Fruit fly (Drosophila melanogaster) whole organism, wandering third instar larva: ENCODE results near the gene Grx5.

Experiments
- Abd-B ChIP-seq: fragments of >200 bp; optimal IDR thresholded peaks from 2 replicates; lab custom pipeline; 2017; ENCODE audit warnings: missing biosample characterization, missing genetic modification characterization
- CG32264 ChIP-seq: fragments of 200-800 bp; sonication (Bioruptor generic); optimal IDR thresholded peaks from 2 replicates; lab custom pipeline; 2016; ENCODE audit warnings: missing biosample characterization, missing genetic modification characterization
- CG9705 ChIP-seq: fragments of 200-800 bp; sonication (Bioruptor generic); optimal IDR thresholded peaks from 2 replicates; lab custom pipeline; 2018; ENCODE audit warnings: missing biosample characterization, mild to moderate bottlenecking, missing genetic modification characterization
- CrebA ChIP-seq: fragments of 200-800 bp; sonication (Bioruptor generic); optimal IDR thresholded peaks from 2 replicates; lab custom pipeline; 2016; ENCODE audit warnings: missing biosample characterization, mild to moderate bottlenecking, missing genetic modification characterization, borderline replicate concordance
- Dfd ChIP-seq: fragments of >200 bp; optimal IDR thresholded peaks from 2 replicates; lab custom pipeline; 2017; ENCODE audit warnings: missing biosample characterization, missing genetic modification characterization
- Dif ChIP-seq: fragments of 200-275, 200-300 bp; sonication (Bioruptor generic); optimal IDR thresholded peaks from 2 replicates; lab custom pipeline; 2018; ENCODE audit warnings: missing biosample characterization, missing genetic modification characterization; ENCODE audit not compliant: partially characterized antibody
- GATAd ChIP-seq: sonication (Bioruptor generic); optimal IDR thresholded peaks from 2 replicates; lab custom pipeline; 2016; ENCODE audit warnings: missing biosample characterization, missing genetic modification characterization
- HLH106 ChIP-seq: fragments of 200-800 bp; optimal IDR thresholded peaks from 3 replicates; lab custom pipeline; 2019; ENCODE audit warnings: missing biosample characterization, mild to moderate bottlenecking, missing genetic modification characterization, moderate library complexity
- Hnf4 ChIP-seq: fragments of 200-800 bp; sonication (Bioruptor generic); optimal IDR thresholded peaks from 2 replicates; lab custom pipeline; 2016; ENCODE audit warnings: missing biosample characterization, mild to moderate bottlenecking, missing genetic modification characterization
- Hr78 ChIP-seq: fragments of >200 bp; optimal IDR thresholded peaks from 2 replicates; lab custom pipeline; 2017; ENCODE audit warnings: missing biosample characterization, missing genetic modification characterization
- Hr83 ChIP-seq: fragments of 200-300 bp; sonication (Bioruptor generic); optimal IDR thresholded peaks from 2 replicates; lab custom pipeline; 2016; ENCODE audit warnings: missing biosample characterization, mild to moderate bottlenecking, missing genetic modification characterization, moderate library complexity; ENCODE audit not compliant: poor library complexity, severe bottlenecking
- Jra ChIP-seq: sonication (Bioruptor generic); optimal IDR thresholded peaks from 2 replicates; lab custom pipeline; 2016; ENCODE audit warnings: missing biosample characterization, missing genetic modification characterization
- Mio ChIP-seq: sonication (Bioruptor generic); optimal IDR thresholded peaks from 2 replicates; lab custom pipeline; 2016; ENCODE audit warnings: missing biosample characterization, missing genetic modification characterization
- Myc ChIP-seq: fragments of >200 bp; optimal IDR thresholded peaks from 2 replicates; lab custom pipeline; 2017
- N ChIP-seq: fragments of >200 bp; optimal IDR thresholded peaks from 2 replicates; lab custom pipeline; 2018; ENCODE audit warnings: missing biosample characterization, missing external identifiers, missing genetic modification characterization
- OdsH ChIP-seq: fragments of 200-800 bp; sonication (Bioruptor generic); optimal IDR thresholded peaks from 2 replicates; lab custom pipeline; 2016; ENCODE audit warnings: missing biosample characterization, mild to moderate bottlenecking, missing genetic modification characterization
- Rel ChIP-seq, 2 experiments: fragments of 200-800 bp; sonication (Bioruptor generic) in 1 of 2; optimal IDR thresholded peaks; 2 replicates in 1 of 2; 3 replicates in 1 of 2; lab custom pipeline; 2016 to 2019; ENCODE audit warnings: mild to moderate bottlenecking in 2 of 2, missing biosample characterization in 2 of 2, missing genetic modification characterization in 2 of 2, moderate library complexity in 1 of 2
- Sp1 ChIP-seq: fragments of 200-800 bp; sonication (Bioruptor generic); optimal IDR thresholded peaks from 3 replicates; lab custom pipeline; 2019; ENCODE audit warnings: missing biosample characterization, mild to moderate bottlenecking, missing genetic modification characterization, moderate library complexity
- Vsx2 ChIP-seq: fragments of 200-300, 225-300 bp; sonication (Bioruptor generic); optimal IDR thresholded peaks from 2 replicates; lab custom pipeline; 2018; ENCODE audit warnings: missing biosample characterization, missing genetic modification characterization; ENCODE audit not compliant: partially characterized antibody
- br ChIP-seq: fragments of 200-800 bp; sonication (Bioruptor generic); optimal IDR thresholded peaks from 2 replicates; lab custom pipeline; 2016; ENCODE audit warnings: missing biosample characterization, missing genetic modification characterization
- brk ChIP-seq: fragments of 200-800 bp; sonication (Bioruptor generic); optimal IDR thresholded peaks from 2 replicates; lab custom pipeline; 2016; ENCODE audit warnings: missing biosample characterization, mild to moderate bottlenecking, missing genetic modification characterization
- dl ChIP-seq, 2 experiments: fragments of 175-275, 200-275 bp in 1 of 2; fragments of 200-275 bp in 1 of 2; sonication (Bioruptor generic); optimal IDR thresholded peaks; lab custom pipeline; 2018; ENCODE audit warnings: mild to moderate bottlenecking in 2 of 2, missing biosample characterization in 2 of 2, missing genetic modification characterization in 2 of 2, moderate library complexity in 2 of 2; ENCODE audit not compliant: partially characterized antibody in 2 of 2, insufficient read depth in 1 of 2
- dmrt93B ChIP-seq: fragments of 200-800 bp; sonication (Bioruptor generic); optimal IDR thresholded peaks from 2 replicates; lab custom pipeline; 2018; ENCODE audit warnings: missing biosample characterization, mild to moderate bottlenecking, missing genetic modification characterization
- dsf ChIP-seq: sonication (Bioruptor generic); optimal IDR thresholded peaks from 2 replicates; lab custom pipeline; 2016; ENCODE audit warnings: missing biosample characterization, missing genetic modification characterization, borderline replicate concordance
- ey ChIP-seq: fragments of 200-800 bp; sonication (Bioruptor generic); optimal IDR thresholded peaks from 2 replicates; lab custom pipeline; 2016; ENCODE audit warnings: missing biosample characterization, missing genetic modification characterization
- foxo ChIP-seq, 2 experiments: fragments of 200-800 bp; sonication (Bioruptor generic); optimal IDR thresholded peaks; 2 replicates in 1 of 2; 3 replicates in 1 of 2; lab custom pipeline; 2016 to 2017; ENCODE audit warnings: missing biosample characterization in 2 of 2, missing genetic modification characterization in 2 of 2
- fru ChIP-seq: fragments of 200-800 bp; sonication (Bioruptor generic); optimal IDR thresholded peaks from 3 replicates; lab custom pipeline; 2016; ENCODE audit warnings: missing biosample characterization, mild to moderate bottlenecking, missing genetic modification characterization
- h ChIP-seq: fragments of 200-800 bp; sonication (Bioruptor generic); optimal IDR thresholded peaks from 3 replicates; lab custom pipeline; 2016; ENCODE audit warnings: missing biosample characterization, mild to moderate bottlenecking, missing genetic modification characterization
- jim ChIP-seq: fragments of 175-275, 200-325 bp; sonication (Bioruptor generic); optimal IDR thresholded peaks from 2 replicates; lab custom pipeline; 2016; ENCODE audit warnings: missing biosample characterization, mild to moderate bottlenecking, missing genetic modification characterization
- lola ChIP-seq: fragments of >200 bp; optimal IDR thresholded peaks from 2 replicates; lab custom pipeline; 2017; ENCODE audit warnings: missing biosample characterization, missing genetic modification characterization
- pan ChIP-seq: fragments of >200 bp; optimal IDR thresholded peaks from 2 replicates; lab custom pipeline; 2017
- psq ChIP-seq: fragments of 200-800 bp; sonication (Bioruptor generic); optimal IDR thresholded peaks from 3 replicates; lab custom pipeline; 2017; ENCODE audit warnings: missing biosample characterization, mild to moderate bottlenecking, missing genetic modification characterization, moderate library complexity
- rgr ChIP-seq: fragments of 200-800 bp; sonication (Bioruptor generic); optimal IDR thresholded peaks from 3 replicates; lab custom pipeline; 2016; ENCODE audit warnings: missing biosample characterization, mild to moderate bottlenecking, missing genetic modification characterization
- sage ChIP-seq: fragments of 200-800 bp; sonication (Bioruptor generic); optimal IDR thresholded peaks from 2 replicates; lab custom pipeline; 2016; ENCODE audit warnings: missing biosample characterization, mild to moderate bottlenecking, missing genetic modification characterization
- sv ChIP-seq: fragments of 200-800 bp; sonication (Bioruptor generic); optimal IDR thresholded peaks from 3 replicates; lab custom pipeline; 2016; ENCODE audit warnings: missing biosample characterization, missing genetic modification characterization
- tai ChIP-seq: sonication (Bioruptor generic); optimal IDR thresholded peaks from 2 replicates; lab custom pipeline; 2016; ENCODE audit warnings: missing biosample characterization, missing genetic modification characterization
- usp ChIP-seq: fragments of >200 bp; optimal IDR thresholded peaks from 2 replicates; lab custom pipeline; 2017; ENCODE audit warnings: missing biosample characterization, missing genetic modification characterization
- woc ChIP-seq: sonication (Bioruptor generic); optimal IDR thresholded peaks from 2 replicates; lab custom pipeline; 2016; ENCODE audit warnings: missing biosample characterization, mild to moderate bottlenecking, missing genetic modification characterization

The Grx5 gene

DNA sequence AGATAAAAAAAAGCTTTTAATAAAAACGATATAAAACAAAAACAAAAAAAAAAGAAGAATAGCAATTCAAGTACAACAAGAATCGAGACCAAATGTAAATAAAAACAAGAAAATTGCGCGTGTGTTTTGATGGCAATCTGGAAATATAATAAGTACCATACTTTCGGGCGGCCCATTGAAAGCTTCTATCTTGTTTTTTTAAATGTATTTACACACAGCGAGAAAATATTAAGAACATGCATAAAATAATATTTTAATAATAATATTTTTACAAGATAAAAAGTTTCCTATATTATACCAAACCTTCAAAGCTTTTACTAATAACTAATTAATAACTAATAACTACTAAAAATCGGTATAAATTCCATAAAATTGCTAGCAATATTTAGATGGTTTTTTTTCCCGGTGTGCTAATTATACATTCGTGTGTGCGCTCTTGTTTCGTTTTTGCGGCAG is 2.4 kb upstream of the Grx5 start (continued):
- TF ChIP-seq GATAd (GFP tag; lab: Kevin White, UChicago) = no peak

- peak; percentile 54 for TF ChIP-seq HLH106 (tag; lab: Kevin White, UChicago)
- no peak for TF ChIP-seq sage (GFP tag; lab: Kevin White, UChicago)
- peak; percentile 7 for TF ChIP-seq GATAd (GFP tag; lab: Kevin White, UChicago)
- TF ChIP-seq woc = peak; percentile 0
- no peak for TF ChIP-seq Rel (GFP tag; optimal IDR thresholded peaks at IDR 0.05; lab: Kevin White, UChicago)
- TF ChIP-seq Rel (tag; optimal IDR thresholded peaks at IDR 0.05; lab: Kevin White, UChicago) = peak; percentile 21
- TF ChIP-seq foxo (GFP tag; optimal IDR thresholded peaks at IDR 0.05; lab: Kevin White, UChicago) = peak in 1 of 2 experiments; percentile 63
- peak; percentile 8 for TF ChIP-seq OdsH (GFP tag; lab: Kevin White, UChicago)
- TF ChIP-seq fru (GFP tag; lab: Kevin White, UChicago) = peak; percentile 40
- no peak for TF ChIP-seq usp (GFP tag; lab: Kevin White, UChicago)
- TF ChIP-seq Dif (GFP tag; lab: Kevin White, UChicago) = no peak
- TF ChIP-seq dl (GFP tag; optimal IDR thresholded peaks at IDR 0.05; lab: Kevin White, UChicago; ENCODE audit: insufficient read depth in 1 of 2, partially characterized antibody in 2 of 2) = no peak
- peak; percentile 47 for TF ChIP-seq h (GFP tag; lab: Kevin White, UChicago)
- no peak for TF ChIP-seq CrebA (GFP tag; lab: Kevin White, UChicago)
- peak; percentile 48 for TF ChIP-seq ey (GFP tag; lab: Kevin White, UChicago)
- peak; percentile 23 for TF ChIP-seq psq
- TF ChIP-seq pan = no peak
- TF ChIP-seq rgr (GFP tag; lab: Kevin White, UChicago) = peak; percentile 70
Measured at dm6 chrX:14839739-14840347, 1.8 kb upstream of the Grx5 start.

dm6 chrX:14839047-14839446 is 1.0 kb upstream of the Grx5 start, which contains the start of the genes CG32590 and Flo2:
Gene CG32590 (minus strand): TSS chrX:14839106.
Gene Flo2 (plus strand): TSS chrX:14839376.
- TF ChIP-seq CG9705 (GFP tag; lab: Kevin White, UChicago) = peak; percentile 50
- TF ChIP-seq rgr (GFP tag; lab: Kevin White, UChicago) = peak; percentile 78
- TF ChIP-seq Vsx2 (GFP tag; lab: Kevin White, UChicago) = no peak
- no peak for TF ChIP-seq brk (GFP tag; lab: Kevin White, UChicago)
- peak in 1 of 2 experiments; percentile 83 for TF ChIP-seq foxo (GFP tag; optimal IDR thresholded peaks at IDR 0.05; lab: Kevin White, UChicago)
- TF ChIP-seq woc = peak; percentile 58
- TF ChIP-seq Mio (GFP tag; lab: Kevin White, UChicago) = peak; percentile 27
- no peak for TF ChIP-seq dl (GFP tag; optimal IDR thresholded peaks at IDR 0.05; lab: Kevin White, UChicago; ENCODE audit: insufficient read depth in 1 of 2, partially characterized antibody in 2 of 2)
- TF ChIP-seq Dfd (GFP tag; lab: Kevin White, UChicago) = no peak
- no peak for TF ChIP-seq Hnf4
- peak; percentile 63 for TF ChIP-seq br
- no peak for TF ChIP-seq Hr83 (GFP tag; lab: Kevin White, UChicago)
- peak; percentile 68 for TF ChIP-seq Sp1
- no peak for TF ChIP-seq Hr78
- TF ChIP-seq sage (GFP tag; lab: Kevin White, UChicago) = peak; percentile 23
- no peak for TF ChIP-seq Myc (lab: Kevin White, UChicago)
- TF ChIP-seq psq = peak; percentile 71
- no peak for TF ChIP-seq lola (GFP tag; lab: Kevin White, UChicago)
- TF ChIP-seq GATAd (GFP tag; lab: Kevin White, UChicago) = peak; percentile 68
- TF ChIP-seq ey (GFP tag; lab: Kevin White, UChicago) = peak; percentile 81
- no peak for TF ChIP-seq Abd-B (GFP tag; lab: Kevin White, UChicago)
- peak; percentile 89 for TF ChIP-seq h (GFP tag; lab: Kevin White, UChicago)
- TF ChIP-seq pan = no peak
- TF ChIP-seq Rel (GFP tag; optimal IDR thresholded peaks at IDR 0.05; lab: Kevin White, UChicago) = no peak
- peak; percentile 56 for TF ChIP-seq Rel (tag; optimal IDR thresholded peaks at IDR 0.05; lab: Kevin White, UChicago)
- TF ChIP-seq tai (GFP tag; lab: Kevin White, UChicago) = no peak
- no peak for TF ChIP-seq N (GFP tag; lab: Kevin White, UChicago)
- TF ChIP-seq HLH106 (tag; lab: Kevin White, UChicago) = peak; percentile 69
- peak; percentile 72 for TF ChIP-seq dsf (GFP tag; lab: Kevin White, UChicago)
- no peak for TF ChIP-seq dmrt93B (GFP tag; lab: Kevin White, UChicago)
- no peak for TF ChIP-seq jim
- TF ChIP-seq Dif (GFP tag; lab: Kevin White, UChicago) = no peak
- no peak for TF ChIP-seq CrebA (GFP tag; lab: Kevin White, UChicago)
- TF ChIP-seq OdsH (GFP tag; lab: Kevin White, UChicago) = peak; percentile 73
- TF ChIP-seq fru (GFP tag; lab: Kevin White, UChicago) = peak; percentile 76
- TF ChIP-seq sv (GFP tag; lab: Kevin White, UChicago) = peak; percentile 50
- TF ChIP-seq CG32264 (GFP tag; lab: Kevin White, UChicago) = peak; percentile 64
- peak; percentile 86 for TF ChIP-seq Jra (GFP tag; lab: Kevin White, UChicago)
- TF ChIP-seq usp (GFP tag; lab: Kevin White, UChicago) = no peak
